Worm (Caenorhabditis elegans) whole organism, L1 larva: ENCODE data around the gene timp-1.

Source experiments
- C04F5.9 ChIP-seq: sonication (generic microtip); optimal IDR thresholded peaks from 2 replicates; lab custom pipeline; 2016; ENCODE audit warnings: missing genetic modification characterization, missing compliant biosample characterization
- Y116A8C.19 ChIP-seq: sonication (generic microtip); optimal IDR thresholded peaks from 2 replicates; lab custom pipeline; 2016; ENCODE audit warnings: missing compliant biosample characterization, missing genetic modification characterization, borderline replicate concordance
- alr-1 ChIP-seq: fragments of 200-800 bp; sonication (Bioruptor generic); optimal IDR thresholded peaks from 2 replicates; lab custom pipeline; 2018; ENCODE audit warnings: borderline replicate concordance, mild to moderate bottlenecking, missing genetic modification characterization, missing compliant biosample characterization
- aly-2 ChIP-seq: fragments of 150-350 bp; optimal IDR thresholded peaks from 2 replicates; lab custom pipeline; 2014; ENCODE audit warnings: missing biosample characterization, missing genetic modification characterization
- ama-1 ChIP-seq: fragments of 150-350 bp; optimal IDR thresholded peaks from 2 replicates; lab custom pipeline; 2014
- blmp-1 ChIP-seq: fragments of 150-350 bp; optimal IDR thresholded peaks from 2 replicates; lab custom pipeline; 2014; ENCODE audit warnings: missing biosample characterization, missing genetic modification characterization
- ceh-8 ChIP-seq: fragments of 200-800 bp; sonication (Bioruptor generic); optimal IDR thresholded peaks from 2 replicates; lab custom pipeline; 2018; ENCODE audit warnings: mild to moderate bottlenecking, missing genetic modification characterization, moderate library complexity, missing compliant biosample characterization
- ceh-82 ChIP-seq, 3 experiments: fragments of 150-350 bp in 1 of 3; sonication (generic microtip) in 2 of 3; optimal IDR thresholded peaks; 2 replicates each; lab custom pipeline; 2014 to 2017; ENCODE audit warnings: missing biosample characterization in 3 of 3, missing genetic modification characterization in 3 of 3
- ceh-88 ChIP-seq: fragments of 200-800 bp; sonication (Bioruptor generic); IDR thresholded peaks from 2 replicates; pipeline ENCODE4 v1.3.6; 2022; ENCODE audit warnings: missing genetic modification characterization, missing compliant biosample characterization
- ces-1 ChIP-seq: fragments of 150-350 bp; optimal IDR thresholded peaks from 2 replicates; lab custom pipeline; 2014; ENCODE audit warnings: missing biosample characterization, missing genetic modification reagents, missing genetic modification characterization
- dsc-1 ChIP-seq: sonication (generic microtip); optimal IDR thresholded peaks from 2 replicates; lab custom pipeline; 2016; ENCODE audit warnings: mild to moderate bottlenecking, missing genetic modification characterization, missing compliant biosample characterization
- efl-3 ChIP-seq: fragments of 200-800 bp; sonication (Bioruptor generic); optimal IDR thresholded peaks from 2 replicates; lab custom pipeline; 2018; ENCODE audit warnings: mild to moderate bottlenecking, missing genetic modification characterization, missing compliant biosample characterization
- egl-27 ChIP-seq, 2 experiments: fragments of 150-350 bp in 1 of 2; sonication (generic microtip); optimal IDR thresholded peaks; 3 replicates each; lab custom pipeline; 2017 to 2018; ENCODE audit warnings: missing biosample characterization in 2 of 2, missing genetic modification characterization in 2 of 2, missing genetic modification reagents in 2 of 2
- elt-2 ChIP-seq: sonication (generic microtip); optimal IDR thresholded peaks from 2 replicates; lab custom pipeline; 2016; ENCODE audit warnings: missing genetic modification characterization, mild to moderate bottlenecking, inconsistent platforms, missing compliant biosample characterization, missing genetic modification reagents
- fkh-10 ChIP-seq: sonication (generic microtip); optimal IDR thresholded peaks from 2 replicates; lab custom pipeline; 2017; ENCODE audit warnings: missing biosample characterization, missing genetic modification reagents, missing genetic modification characterization
- fkh-4 ChIP-seq: sonication (generic microtip); optimal IDR thresholded peaks from 2 replicates; lab custom pipeline; 2016; ENCODE audit warnings: missing compliant biosample characterization, missing genetic modification characterization, borderline replicate concordance
- fkh-8 ChIP-seq: sonication (generic microtip); optimal IDR thresholded peaks from 2 replicates; lab custom pipeline; 2016; ENCODE audit warnings: mild to moderate bottlenecking, missing genetic modification characterization, missing compliant biosample characterization
- fos-1 ChIP-seq: fragments of 150-350 bp; optimal IDR thresholded peaks from 2 replicates; lab custom pipeline; 2014; ENCODE audit warnings: missing biosample characterization, missing genetic modification characterization
- grh-1 ChIP-seq: fragments of 200-800 bp; sonication (Bioruptor generic); IDR thresholded peaks from 2 replicates; pipeline ENCODE4 v1.3.6; 2022; ENCODE audit warnings: missing genetic modification reagents, missing genetic modification characterization, missing compliant biosample characterization
- hlh-17 ChIP-seq: fragments of 200-800 bp; sonication (Bioruptor generic); optimal IDR thresholded peaks from 2 replicates; lab custom pipeline; 2018; ENCODE audit warnings: missing genetic modification characterization, mild to moderate bottlenecking, missing compliant biosample characterization, moderate library complexity, borderline replicate concordance
- irx-1 ChIP-seq: sonication (generic microtip); optimal IDR thresholded peaks from 2 replicates; lab custom pipeline; 2016; ENCODE audit warnings: missing genetic modification characterization, missing compliant biosample characterization
- isw-1 ChIP-seq: fragments of 200-800 bp; sonication (Bioruptor generic); IDR thresholded peaks from 2 replicates; pipeline ENCODE4 v1.3.6; 2022; ENCODE audit warnings: missing genetic modification characterization, missing compliant biosample characterization
- lin-13 ChIP-seq: fragments of 150-350 bp; optimal IDR thresholded peaks from 2 replicates; lab custom pipeline; 2014; ENCODE audit warnings: missing biosample characterization, missing genetic modification reagents, missing genetic modification characterization
- lin-35 ChIP-seq, 2 experiments: fragments of 150-350 bp; optimal IDR thresholded peaks; 2 replicates each; lab custom pipeline; 2014; ENCODE audit warnings: missing biosample characterization in 2 of 2, missing genetic modification characterization in 2 of 2, missing genetic modification reagents in 2 of 2
- lin-39 ChIP-seq: fragments of 150-350 bp; optimal IDR thresholded peaks from 2 replicates; lab custom pipeline; 2014; ENCODE audit warnings: missing biosample characterization, missing genetic modification reagents, missing genetic modification characterization
- lir-3 ChIP-seq: sonication (generic microtip); optimal IDR thresholded peaks from 2 replicates; lab custom pipeline; 2016; ENCODE audit warnings: mild to moderate bottlenecking, missing genetic modification characterization, moderate library complexity, missing compliant biosample characterization; ENCODE audit not compliant: poor library complexity
- mab-9 ChIP-seq: fragments of 200-800 bp; sonication (Bioruptor generic); IDR thresholded peaks from 2 replicates; pipeline ENCODE4 v1.3.6; 2022; ENCODE audit warnings: missing genetic modification reagents, missing genetic modification characterization, missing compliant biosample characterization
- mdl-1 ChIP-seq, 2 experiments: fragments of 150-350 bp; optimal IDR thresholded peaks; 2 replicates each; lab custom pipeline; 2014 to 2017; ENCODE audit warnings: missing biosample characterization in 2 of 2, missing genetic modification characterization in 2 of 2, inconsistent platforms in 1 of 2
- mef-2 ChIP-seq: fragments of 150-350 bp; optimal IDR thresholded peaks from 2 replicates; lab custom pipeline; 2014; ENCODE audit warnings: missing biosample characterization, missing genetic modification characterization
- mep-1 ChIP-seq: fragments of 150-350 bp; optimal IDR thresholded peaks from 2 replicates; lab custom pipeline; 2014; ENCODE audit warnings: missing biosample characterization, missing genetic modification characterization
- nhr-12 ChIP-seq: sonication (generic microtip); optimal IDR thresholded peaks from 2 replicates; lab custom pipeline; 2017; ENCODE audit warnings: missing biosample characterization, missing genetic modification characterization
- nhr-19 ChIP-seq: fragments of 200-800 bp; sonication (Bioruptor generic); conservative IDR thresholded peaks from 2 replicates; pipeline ENCODE4 v1.3.6; 2022; ENCODE audit warnings: missing genetic modification characterization, missing compliant biosample characterization
- nhr-20 ChIP-seq: sonication (generic microtip); optimal IDR thresholded peaks from 2 replicates; lab custom pipeline; 2016; ENCODE audit warnings: mild to moderate bottlenecking, missing genetic modification characterization, missing compliant biosample characterization
- nhr-237 ChIP-seq: fragments of 150-350 bp; optimal IDR thresholded peaks from 2 replicates; lab custom pipeline; 2014; ENCODE audit warnings: missing biosample characterization, missing genetic modification characterization
- nhr-28 ChIP-seq: fragments of 150-350 bp; optimal IDR thresholded peaks from 2 replicates; lab custom pipeline; 2014; ENCODE audit warnings: missing biosample characterization, missing genetic modification characterization
- nhr-47 ChIP-seq: sonication (generic microtip); optimal IDR thresholded peaks from 2 replicates; lab custom pipeline; 2016; ENCODE audit warnings: mild to moderate bottlenecking, missing genetic modification characterization, moderate library complexity, missing compliant biosample characterization
- nhr-71 ChIP-seq: sonication (generic microtip); optimal IDR thresholded peaks from 2 replicates; lab custom pipeline; 2016; ENCODE audit warnings: mild to moderate bottlenecking, missing genetic modification characterization, moderate library complexity, missing compliant biosample characterization
- nhr-84 ChIP-seq: sonication (generic microtip); optimal IDR thresholded peaks from 2 replicates; lab custom pipeline; 2017; ENCODE audit warnings: missing biosample characterization, missing genetic modification characterization
- pag-3 ChIP-seq: sonication (generic microtip); optimal IDR thresholded peaks from 2 replicates; lab custom pipeline; 2017; ENCODE audit warnings: missing genetic modification characterization, mild to moderate bottlenecking, missing compliant biosample characterization, antibody characterized with exemption, borderline replicate concordance; ENCODE audit not compliant: insufficient read depth
- skn-1 ChIP-seq: fragments of 150-350 bp; optimal IDR thresholded peaks from 2 replicates; lab custom pipeline; 2014; ENCODE audit warnings: missing biosample characterization, missing genetic modification characterization
- snu-23 ChIP-seq: sonication (generic microtip); optimal IDR thresholded peaks from 2 replicates; lab custom pipeline; 2016; ENCODE audit warnings: missing genetic modification characterization, missing compliant biosample characterization
- sptf-1 ChIP-seq: fragments of 150-350 bp; optimal IDR thresholded peaks from 2 replicates; lab custom pipeline; 2014; ENCODE audit warnings: missing biosample characterization, missing genetic modification characterization
- swsn-7 ChIP-seq: sonication (generic microtip); optimal IDR thresholded peaks from 2 replicates; lab custom pipeline; 2016; ENCODE audit warnings: missing genetic modification characterization, missing compliant biosample characterization
- tlp-1 ChIP-seq: fragments of 150-350 bp; optimal IDR thresholded peaks from 2 replicates; lab custom pipeline; 2014; ENCODE audit warnings: missing biosample characterization, missing genetic modification characterization
- unc-30 ChIP-seq: sonication (generic microtip); optimal IDR thresholded peaks from 2 replicates; lab custom pipeline; 2017; ENCODE audit warnings: missing biosample characterization, missing genetic modification characterization
- unc-86 ChIP-seq: sonication (generic microtip); optimal IDR thresholded peaks from 2 replicates; lab custom pipeline; 2016; ENCODE audit warnings: missing genetic modification characterization, missing compliant biosample characterization
- xbp-1 ChIP-seq: sonication (generic microtip); optimal IDR thresholded peaks from 2 replicates; lab custom pipeline; 2016; ENCODE audit warnings: missing genetic modification characterization, missing compliant biosample characterization
- zag-1 ChIP-seq: fragments of 150-350 bp; optimal IDR thresholded peaks from 2 replicates; lab custom pipeline; 2014; ENCODE audit warnings: missing biosample characterization, missing genetic modification characterization
- ztf-11 ChIP-seq, 2 experiments: sonication (generic microtip); optimal IDR thresholded peaks; 2 replicates each; lab custom pipeline; 2016 to 2017; ENCODE audit warnings: missing genetic modification characterization in 2 of 2, missing biosample characterization in 1 of 2, missing compliant biosample characterization in 1 of 2
- ztf-4 ChIP-seq: fragments of 150-350 bp; optimal IDR thresholded peaks from 2 replicates; lab custom pipeline; 2014; ENCODE audit warnings: missing biosample characterization, missing genetic modification characterization

timp-1 gene

ce11 chrV:8178279-8178678, 28.8 kb upstream of the timp-1 start:
- TF ChIP-seq mep-1 (no peak), nhr-47 (no peak), lin-13 (GFP tag; lab: Kevin White, UChicago) (no peak), ceh-82 (tag; optimal IDR thresholded peaks at IDR 0.05; lab: Kevin White, UChicago) (no peak), alr-1 (tag; lab: Kevin White, UChicago) (no peak), egl-27 (tag; optimal IDR thresholded peaks at IDR 0.05; lab: Kevin White, UChicago) (no peak), Y116A8C.19 (tag; lab: Kevin White, UChicago) (no peak), mef-2 (tag; lab: Kevin White, UChicago) (no peak), ztf-4 (tag; lab: Kevin White, UChicago) (no peak)

- TF ChIP-seq fkh-10 (GFP tag; lab: Kevin White, UChicago) (no peak), ceh-8 (GFP tag; lab: Kevin White, UChicago) (no peak), snu-23 (peak; percentile 9), swsn-7 (no peak), C04F5.9 (tag; lab: Kevin White, UChicago) (no peak), fkh-8 (no peak), pag-3 (tag; lab: Kevin White, UChicago) (no peak), mab-9 (GFP tag; lab: Robert Waterston, UW) (no peak), lin-13 (GFP tag; lab: Kevin White, UChicago) (no peak), sptf-1 (tag; lab: Kevin White, UChicago) (no peak), unc-86 (tag; lab: Kevin White, UChicago) (no peak), lin-39 (tag; lab: Kevin White, UChicago) (no peak), dsc-1 (tag; lab: Kevin White, UChicago) (no peak), ama-1 (lab: Kevin White, UChicago) (no peak), nhr-20 (peak; percentile 35), nhr-47 (no peak), irx-1 (no peak), nhr-12 (tag; lab: Kevin White, UChicago) (no peak), nhr-84 (tag; lab: Kevin White, UChicago) (no peak), blmp-1 (peak; percentile 56), egl-27 (tag; optimal IDR thresholded peaks at IDR 0.05; lab: Kevin White, UChicago) (no peak), mep-1 (peak; percentile 34), ztf-11 (tag; optimal IDR thresholded peaks at IDR 0.05; lab: Kevin White, UChicago) (no peak), xbp-1 (tag; lab: Kevin White, UChicago) (no peak), hlh-17 (GFP tag; lab: Kevin White, UChicago) (no peak), lir-3 (tag; lab: Kevin White, UChicago) (no peak), nhr-71 (tag; lab: Kevin White, UChicago) (peak; percentile 32), mef-2 (tag; lab: Kevin White, UChicago) (no peak), tlp-1 (tag; lab: Kevin White, UChicago) (no peak), ces-1 (GFP tag; lab: Kevin White, UChicago) (no peak), grh-1 (GFP tag; lab: Robert Waterston, UW) (no peak), ceh-88 (GFP tag; lab: Robert Waterston, UW) (0 out of 2 replicates have a peak, but pooled peaks have one; percentile 19), efl-3 (no peak), isw-1 (GFP tag; lab: Robert Waterston, UW) (peak; percentile 12; the same call in 1 of the 2 replicates), lin-35 (GFP tag; optimal IDR thresholded peaks at IDR 0.05; lab: Kevin White, UChicago) (no peak), skn-1 (tag; lab: Kevin White, UChicago) (no peak), aly-2 (tag; lab: Kevin White, UChicago) (no peak), nhr-237 (tag; lab: Kevin White, UChicago) (no peak), mdl-1 (tag; optimal IDR thresholded peaks at IDR 0.05; lab: Kevin White, UChicago) (no peak), elt-2 (tag; lab: Kevin White, UChicago) (no peak), nhr-19 (peak; percentile 74), nhr-28 (tag; lab: Kevin White, UChicago) (no peak), fos-1 (tag; lab: Kevin White, UChicago) (no peak), zag-1 (tag; lab: Kevin White, UChicago) (no peak), unc-30 (tag; lab: Kevin White, UChicago) (no peak), fkh-4 (tag; lab: Kevin White, UChicago) (no peak)
These were observed 28.0 kb upstream of the timp-1 start, which contains the start of gene srp-7 for ce11 chrV:8178914-8179542. TSS of gene srp-7 (plus strand) at chrV:8179126.
